Worm (Caenorhabditis elegans) whole organism, L4 larva: ENCODE results near the gene C28C12.12.
A peak's percentile ranks its signal among the peaks of the same experiment; 100 is the strongest.

Experiments
- R02D3.7 ChIP-seq: fragments of 150-350 bp; sonication (generic microtip); optimal IDR thresholded peaks from 3 replicates; lab custom pipeline; 2014; ENCODE audit warnings: missing biosample characterization, missing genetic modification characterization
- ZK546.5 ChIP-seq, 2 experiments: sonication (generic microtip); optimal IDR thresholded peaks; 2 replicates each; lab custom pipeline; 2017; ENCODE audit warnings: missing biosample characterization in 2 of 2, missing genetic modification characterization in 2 of 2
- aly-2 ChIP-seq: sonication (generic microtip); optimal IDR thresholded peaks from 2 replicates; lab custom pipeline; 2018; ENCODE audit warnings: missing biosample characterization, missing genetic modification characterization
- ceh-82 ChIP-seq: sonication (generic microtip); optimal IDR thresholded peaks from 2 replicates; lab custom pipeline; 2017; ENCODE audit warnings: missing biosample characterization, missing genetic modification characterization
- dpl-1 ChIP-seq: fragments of 150-350 bp; optimal IDR thresholded peaks from 2 replicates; lab custom pipeline; 2014; ENCODE audit warnings: missing biosample characterization, missing genetic modification reagents, missing genetic modification characterization
- fos-1 ChIP-seq: fragments of 150-350 bp; optimal IDR thresholded peaks from 2 replicates; lab custom pipeline; 2014; ENCODE audit warnings: missing biosample characterization, missing genetic modification characterization
- lin-39 ChIP-seq: fragments of 150-350 bp; optimal IDR thresholded peaks from 2 replicates; lab custom pipeline; 2014; ENCODE audit warnings: missing biosample characterization, missing genetic modification reagents, missing genetic modification characterization
- nhr-11 ChIP-seq: fragments of 150-350 bp; optimal IDR thresholded peaks from 2 replicates; lab custom pipeline; 2014; ENCODE audit warnings: missing biosample characterization, missing genetic modification characterization
- nhr-237 ChIP-seq: sonication (generic microtip); optimal IDR thresholded peaks from 2 replicates; lab custom pipeline; 2017; ENCODE audit warnings: missing biosample characterization, missing genetic modification characterization
- nhr-28 ChIP-seq: fragments of 150-350 bp; optimal IDR thresholded peaks from 2 replicates; lab custom pipeline; 2014; ENCODE audit warnings: missing biosample characterization, missing genetic modification characterization
- nhr-77 ChIP-seq: fragments of 150-350 bp; optimal IDR thresholded peaks from 2 replicates; lab custom pipeline; 2014; ENCODE audit warnings: missing biosample characterization, missing genetic modification characterization
- rbr-2 ChIP-seq: sonication (generic microtip); optimal IDR thresholded peaks from 2 replicates; lab custom pipeline; 2016; ENCODE audit warnings: missing genotype, missing genetic modification characterization, missing compliant biosample characterization
- snpc-1.2 ChIP-seq: fragments of 200-800 bp; sonication (Bioruptor generic); IDR thresholded peaks from 2 replicates; pipeline ENCODE4 v1.3.6; 2022; ENCODE audit warnings: missing genetic modification reagents, missing genetic modification characterization, missing compliant biosample characterization
- zip-2 ChIP-seq: fragments of 150-350 bp; optimal IDR thresholded peaks from 2 replicates; lab custom pipeline; 2014; ENCODE audit warnings: missing biosample characterization, missing genetic modification characterization

DNA sequence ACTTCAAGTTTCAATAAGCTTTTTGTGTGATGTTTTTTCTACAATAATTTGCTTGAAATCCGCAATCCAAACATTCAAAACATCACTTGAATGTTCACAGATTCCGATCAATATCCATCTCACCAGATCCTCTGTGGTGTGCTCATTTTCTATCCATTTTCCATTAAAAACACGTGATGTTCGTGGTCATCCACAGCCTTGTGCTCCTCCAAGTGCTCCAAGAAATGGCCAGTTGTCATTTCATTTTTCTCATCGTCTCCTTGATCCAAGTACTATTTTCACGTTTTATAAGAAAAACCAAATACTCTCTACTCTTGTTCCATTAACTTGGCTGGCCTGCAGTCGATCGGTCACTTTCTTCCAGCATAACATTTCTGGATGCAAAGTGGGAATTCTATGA lies 20.0 kb downstream of the C28C12.12 start:
- TF ChIP-seq snpc-1.2 (GFP tag; lab: Robert Waterston, UW) = no peak
- no peak for TF ChIP-seq nhr-237 (tag; lab: Kevin White, UChicago)
- TF ChIP-seq nhr-77 (tag; lab: Kevin White, UChicago) = no peak
- TF ChIP-seq aly-2 = no peak
- TF ChIP-seq dpl-1 (GFP tag; lab: Kevin White, UChicago) = no peak
- no peak for TF ChIP-seq rbr-2 (tag; lab: Kevin White, UChicago)
- no peak for TF ChIP-seq ZK546.5 (tag; optimal IDR thresholded peaks at IDR 0.05; lab: Kevin White, UChicago)
- TF ChIP-seq zip-2 (tag; lab: Kevin White, UChicago) = no peak
- TF ChIP-seq nhr-28 (tag; lab: Kevin White, UChicago) = no peak
- TF ChIP-seq nhr-11 = peak; percentile 30
- no peak for TF ChIP-seq lin-39 (tag; lab: Kevin White, UChicago)
- TF ChIP-seq ceh-82 (tag; lab: Kevin White, UChicago) = no peak
- TF ChIP-seq R02D3.7 = no peak
- TF ChIP-seq fos-1 (tag; lab: Kevin White, UChicago) = no peak
